Worm (Caenorhabditis elegans) whole organism, L3 larva: Measurements from ENCODE around the gene klp-19.
"Not testable (repeated sequence)": the region's sequence is repeated elsewhere in the genome, so short reads cannot be mapped to it uniquely, and the experiment has no call there.

ENCODE experiments used
- ama-1 ChIP-seq: fragments of 150-350 bp; optimal IDR thresholded peaks from 2 replicates; lab custom pipeline; 2018
- ceh-82 ChIP-seq: fragments of 150-350 bp; optimal IDR thresholded peaks from 2 replicates; lab custom pipeline; 2014; ENCODE audit warnings: missing biosample characterization, missing genetic modification characterization
- ceh-9 ChIP-seq: sonication (generic microtip); optimal IDR thresholded peaks from 2 replicates; lab custom pipeline; 2018; ENCODE audit warnings: missing biosample characterization, missing genetic modification characterization
- egl-27 ChIP-seq: sonication (generic microtip); optimal IDR thresholded peaks from 4 replicates; lab custom pipeline; 2017; ENCODE audit warnings: missing biosample characterization, missing genetic modification reagents, missing genetic modification characterization
- elt-1 ChIP-seq: fragments of 150-350 bp; optimal IDR thresholded peaks from 2 replicates; lab custom pipeline; 2014; ENCODE audit warnings: missing biosample characterization, missing genetic modification characterization
- lin-15B ChIP-seq: fragments of 150-350 bp; optimal IDR thresholded peaks from 2 replicates; lab custom pipeline; 2014; ENCODE audit warnings: missing biosample characterization, missing genetic modification characterization
- nfya-1 ChIP-seq: sonication (generic microtip); optimal IDR thresholded peaks from 2 replicates; lab custom pipeline; 2017; ENCODE audit warnings: missing genetic modification characterization, mild to moderate bottlenecking, missing compliant biosample characterization, antibody characterized with exemption, moderate library complexity; ENCODE audit not compliant: insufficient read depth
- nhr-12 ChIP-seq: fragments of 150-350 bp; optimal IDR thresholded peaks from 2 replicates; lab custom pipeline; 2014; ENCODE audit warnings: missing biosample characterization, missing genetic modification characterization
- nhr-76 ChIP-seq: fragments of 150-350 bp; sonication (generic microtip); optimal IDR thresholded peaks from 5 replicates; lab custom pipeline; 2014; ENCODE audit warnings: missing biosample characterization, missing genetic modification characterization
- pha-4 ChIP-seq: fragments of 150-350 bp; optimal IDR thresholded peaks from 2 replicates; lab custom pipeline; 2014; ENCODE audit warnings: missing biosample characterization, missing genetic modification reagents, missing genetic modification characterization
- pqm-1 ChIP-seq: fragments of 150-350 bp; optimal IDR thresholded peaks from 2 replicates; lab custom pipeline; 2017; ENCODE audit warnings: missing biosample characterization, missing genetic modification characterization, inconsistent platforms
- snpc-4 ChIP-seq: fragments of 150-350 bp; optimal IDR thresholded peaks from 2 replicates; lab custom pipeline; 2014; ENCODE audit warnings: missing biosample characterization, missing genetic modification characterization
- unc-39 ChIP-seq: sonication (generic microtip); optimal IDR thresholded peaks from 4 replicates; lab custom pipeline; 2017; ENCODE audit warnings: missing biosample characterization, missing genetic modification characterization

DNA sequence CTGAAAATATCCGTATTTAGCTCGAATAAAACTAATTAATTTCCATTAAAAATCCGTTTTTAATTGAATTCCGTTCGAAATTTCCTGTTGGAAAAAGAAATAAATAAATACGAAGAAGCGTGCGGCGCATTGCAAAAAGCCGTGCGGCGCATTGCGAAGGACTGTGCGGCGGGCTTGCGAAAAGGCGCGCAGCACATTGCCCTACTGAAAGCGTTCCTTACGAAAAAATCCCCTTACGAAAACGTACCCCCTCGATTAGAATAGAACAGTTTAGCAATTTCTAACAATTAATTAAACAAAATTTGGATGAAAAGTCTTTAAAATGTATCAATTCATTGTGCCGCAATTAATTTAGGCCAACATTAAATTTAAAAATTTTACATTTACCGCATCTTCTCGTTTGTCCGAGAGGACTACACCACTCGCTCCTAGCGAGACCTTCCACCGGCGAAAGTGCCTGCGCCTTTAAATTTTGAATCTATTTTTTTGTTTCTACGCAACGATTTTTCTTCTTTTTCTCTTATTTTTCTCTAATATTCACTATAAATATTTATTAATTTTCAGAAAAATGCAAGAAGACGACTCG is 10.7 kb downstream of the klp-19 start, which contains the start of gene npp-18:
- not testable (repeated sequence) for TF ChIP-seq pqm-1 (tag; lab: Kevin White, UChicago); ama-1; egl-27 (tag; lab: Kevin White, UChicago); ceh-9 (tag; lab: Kevin White, UChicago); nhr-76; nfya-1 (tag; lab: Kevin White, UChicago); nhr-12 (tag; lab: Kevin White, UChicago); ceh-82; unc-39 (tag; lab: Kevin White, UChicago); elt-1 (tag; lab: Kevin White, UChicago)
- peak; percentile 68 for TF ChIP-seq pha-4 (tag; lab: Kevin White, UChicago)
- peak; percentile 16 for TF ChIP-seq snpc-4 (tag; lab: Kevin White, UChicago)
- TF ChIP-seq lin-15B (tag; lab: Kevin White, UChicago): peak; percentile 89
